Worm (Caenorhabditis elegans) whole organism, early embryonic: ENCODE results near the gene fbxb-55.

Experiments used
- B0310.2 ChIP-seq: sonication (generic microtip); optimal IDR thresholded peaks from 2 replicates; lab custom pipeline; 2016; ENCODE audit warnings: mild to moderate bottlenecking, missing genetic modification characterization, missing compliant biosample characterization
- F13C5.2 ChIP-seq: sonication (generic microtip); optimal IDR thresholded peaks from 2 replicates; lab custom pipeline; 2017; ENCODE audit warnings: mild to moderate bottlenecking, missing genetic modification characterization, inconsistent platforms, missing compliant biosample characterization
- aly-1 ChIP-seq: sonication (generic microtip); optimal IDR thresholded peaks from 2 replicates; lab custom pipeline; 2016; ENCODE audit warnings: missing genetic modification characterization, missing compliant biosample characterization
- ama-1 ChIP-seq: fragments of 150-350 bp; optimal IDR thresholded peaks from 2 replicates; lab custom pipeline; 2014
- ceh-13 ChIP-seq: fragments of 200-800 bp; sonication (Bioruptor generic); optimal IDR thresholded peaks from 2 replicates; lab custom pipeline; 2018; ENCODE audit warnings: mild to moderate bottlenecking, missing genetic modification characterization, missing compliant biosample characterization
- ceh-36 ChIP-seq: sonication (generic microtip); optimal IDR thresholded peaks from 2 replicates; lab custom pipeline; 2016; ENCODE audit warnings: missing genetic modification characterization, inconsistent platforms, missing compliant biosample characterization
- ets-7 ChIP-seq: sonication (generic microtip); optimal IDR thresholded peaks from 2 replicates; lab custom pipeline; 2016; ENCODE audit warnings: missing genotype, missing genetic modification characterization, missing compliant biosample characterization
- flt-1 ChIP-seq: fragments of 200-800 bp; sonication (Bioruptor generic); IDR thresholded peaks from 2 replicates; pipeline ENCODE4 v1.3.6; 2022; ENCODE audit warnings: missing genetic modification characterization, missing compliant biosample characterization
- hmbx-1 ChIP-seq: sonication (generic microtip); optimal IDR thresholded peaks from 2 replicates; lab custom pipeline; 2016; ENCODE audit warnings: mild to moderate bottlenecking, missing genetic modification characterization, missing compliant biosample characterization
- hmg-4 ChIP-seq: fragments of 200-800 bp; sonication (Bioruptor generic); optimal IDR thresholded peaks from 2 replicates; lab custom pipeline; 2018; ENCODE audit warnings: mild to moderate bottlenecking, missing genetic modification characterization, missing compliant biosample characterization
- hnd-1 ChIP-seq: sonication (generic microtip); optimal IDR thresholded peaks from 2 replicates; lab custom pipeline; 2016; ENCODE audit warnings: missing genetic modification characterization, missing compliant biosample characterization
- pes-1 ChIP-seq: fragments of 200-800 bp; sonication (Bioruptor generic); IDR thresholded peaks from 2 replicates; pipeline ENCODE4 v1.3.6; 2022; ENCODE audit warnings: missing genetic modification reagents, missing genetic modification characterization, missing compliant biosample characterization
- scrt-1 ChIP-seq: fragments of 200-800 bp; sonication (Bioruptor generic); IDR thresholded peaks from 2 replicates; pipeline ENCODE4 v1.3.6; 2022; ENCODE audit warnings: missing genetic modification characterization, missing compliant biosample characterization
- sea-1 ChIP-seq: fragments of 200-800 bp; sonication (Bioruptor generic); conservative IDR thresholded peaks from 2 replicates; pipeline ENCODE4 v1.3.6; 2022; ENCODE audit warnings: missing genetic modification characterization, missing compliant biosample characterization
- tbx-11 ChIP-seq: fragments of 200-800 bp; sonication (Bioruptor generic); IDR thresholded peaks from 2 replicates; pipeline ENCODE4 v1.3.6; 2022; ENCODE audit warnings: missing genetic modification characterization, missing compliant biosample characterization
- tbx-37 ChIP-seq: fragments of 200-800 bp; sonication (Bioruptor generic); conservative IDR thresholded peaks from 2 replicates; pipeline ENCODE4 v1.3.6; 2022; ENCODE audit warnings: missing genetic modification reagents, missing genetic modification characterization, missing compliant biosample characterization
- tra-4 ChIP-seq: sonication (generic microtip); optimal IDR thresholded peaks from 2 replicates; lab custom pipeline; 2017; ENCODE audit warnings: missing genetic modification characterization, missing compliant biosample characterization

fbxb-55 gene

ce11 chrIV:4042274-4042673 lies 26.3 kb upstream of the fbxb-55 start, which contains the start of gene cdc-73:
Gene cdc-73 (plus strand): TSS chrIV:4042575.
- TF ChIP-seq tbx-11 (GFP tag; lab: Robert Waterston, UW) (no peak), hmg-4 (GFP tag; lab: Kevin White, UChicago) (no peak), F13C5.2 (no peak), tbx-37 (peak; percentile 65; the same call in 1 of the 2 replicates), ceh-13 (GFP tag; lab: Kevin White, UChicago) (no peak), scrt-1 (GFP tag; lab: Robert Waterston, UW) (no peak)

DNA sequence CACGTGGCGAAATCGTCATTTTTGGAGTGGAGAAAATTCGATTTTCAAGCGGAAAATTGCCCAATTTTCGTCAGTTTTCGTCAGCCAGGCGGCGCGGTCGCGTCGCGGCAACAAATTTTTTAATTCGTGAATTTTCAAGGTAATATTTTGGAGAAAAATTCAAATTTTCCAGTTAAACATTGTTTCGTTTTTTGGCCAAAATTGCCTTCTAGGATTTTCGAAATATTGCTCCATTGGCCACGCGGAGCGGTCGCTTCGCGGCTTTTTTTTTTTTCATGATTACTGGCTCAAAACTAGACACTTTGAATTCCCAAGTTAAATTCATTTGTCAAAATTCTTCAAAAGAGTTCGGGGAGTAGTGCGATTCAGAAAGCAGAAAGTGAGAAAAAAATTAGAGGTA lies 21.0 kb upstream of the fbxb-55 start:
- TF ChIP-seq hmg-4 (GFP tag; lab: Kevin White, UChicago) (no peak), flt-1 (no peak), aly-1 (tag; lab: Kevin White, UChicago) (no peak), ceh-36 (tag; lab: Kevin White, UChicago) (no peak), tra-4 (tag; lab: Kevin White, UChicago) (no peak), ceh-13 (GFP tag; lab: Kevin White, UChicago) (no peak), tbx-11 (GFP tag; lab: Robert Waterston, UW) (no peak), sea-1 (GFP tag; lab: Robert Waterston, UW) (no peak), pes-1 (GFP tag; lab: Robert Waterston, UW) (no peak), hmbx-1 (no peak), scrt-1 (GFP tag; lab: Robert Waterston, UW) (no peak)

DNA sequence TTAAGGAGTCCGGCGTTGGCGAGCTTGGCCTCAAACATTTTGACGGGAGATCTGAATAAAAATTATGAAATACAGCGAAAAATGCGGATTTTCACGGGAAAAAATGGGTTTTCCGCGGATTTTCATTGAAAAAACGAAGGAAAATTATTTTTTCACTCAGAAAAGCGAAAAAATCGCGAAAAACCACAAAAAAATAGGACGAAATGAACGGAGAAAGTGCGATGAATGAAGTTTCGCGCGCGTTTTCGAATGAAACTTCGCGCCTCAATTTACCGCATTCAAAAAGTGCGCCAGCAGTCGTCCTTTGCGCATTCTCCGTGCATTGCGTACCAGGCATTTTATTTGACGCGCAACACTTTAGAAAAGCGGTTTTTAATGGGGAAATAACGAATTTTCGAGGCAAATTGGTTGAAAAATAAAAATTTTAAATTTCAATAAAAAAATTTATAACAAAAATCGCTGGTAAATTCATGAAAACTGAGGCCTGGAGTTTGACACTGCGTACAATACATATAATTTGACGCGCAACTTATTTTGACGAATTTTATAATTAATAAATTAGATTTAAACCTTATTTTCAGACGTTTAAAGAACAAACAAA lies 19.1 kb upstream of the fbxb-55 start, which contains the start of gene pcn-1:
TSS of gene pcn-1 (minus strand) at position 51 of the 601 bp plus-strand sequence.
- TF ChIP-seq pes-1 (GFP tag; lab: Robert Waterston, UW) (0 out of 2 replicates have a peak, but pooled peaks have one; percentile 14), hmg-4 (GFP tag; lab: Kevin White, UChicago) (peak; percentile 29), ceh-36 (tag; lab: Kevin White, UChicago) (no peak), B0310.2 (tag; lab: Kevin White, UChicago) (no peak), tra-4 (tag; lab: Kevin White, UChicago) (no peak), F13C5.2 (peak; percentile 49), aly-1 (tag; lab: Kevin White, UChicago) (no peak), tbx-37 (no peak), ets-7 (tag; lab: Kevin White, UChicago) (no peak), hnd-1 (tag; lab: Kevin White, UChicago) (no peak)

DNA sequence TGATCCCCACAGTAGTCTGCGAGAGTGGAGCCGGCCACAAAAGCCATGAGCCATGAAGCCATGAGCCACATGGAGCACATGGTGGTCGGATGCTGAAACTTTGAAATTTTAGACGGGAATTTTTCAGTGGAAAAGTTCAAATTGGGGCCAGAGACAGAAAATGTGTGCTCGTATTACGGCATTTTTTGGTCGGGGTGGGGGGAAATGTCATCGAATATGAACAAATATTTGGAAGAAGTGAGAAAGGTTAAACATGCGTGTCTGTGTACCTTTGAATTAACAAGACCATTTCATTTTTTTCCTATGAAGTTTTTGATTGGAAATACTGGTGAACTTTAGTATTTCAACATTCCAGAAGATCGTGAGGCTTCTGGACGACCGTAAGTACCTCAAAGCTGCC lies 17.0 kb upstream of the fbxb-55 start, which contains the start of gene wrt-5:
TSS of gene wrt-5 (minus strand) at position 101 of the 400 bp plus-strand sequence.
- no peak for TF ChIP-seq F13C5.2
- no peak for TF ChIP-seq ceh-13 (GFP tag; lab: Kevin White, UChicago)
- TF ChIP-seq B0310.2 (tag; lab: Kevin White, UChicago) = no peak
- no peak for TF ChIP-seq pes-1 (GFP tag; lab: Robert Waterston, UW)
- no peak for TF ChIP-seq aly-1 (tag; lab: Kevin White, UChicago)
- TF ChIP-seq tra-4 (tag; lab: Kevin White, UChicago) = no peak
- no peak for TF ChIP-seq hmg-4 (GFP tag; lab: Kevin White, UChicago)
- TF ChIP-seq tbx-11 (GFP tag; lab: Robert Waterston, UW) = no peak
- no peak for TF ChIP-seq ets-7 (tag; lab: Kevin White, UChicago)
- TF ChIP-seq hnd-1 (tag; lab: Kevin White, UChicago) = no peak
- no peak for TF ChIP-seq hmbx-1
- TF ChIP-seq scrt-1 (GFP tag; lab: Robert Waterston, UW) = no peak
- no peak for TF ChIP-seq ama-1
- no peak for TF ChIP-seq ceh-36 (tag; lab: Kevin White, UChicago)
- no peak for TF ChIP-seq sea-1 (GFP tag; lab: Robert Waterston, UW)
- TF ChIP-seq flt-1 = no peak
- TF ChIP-seq tbx-37 = no peak

DNA sequence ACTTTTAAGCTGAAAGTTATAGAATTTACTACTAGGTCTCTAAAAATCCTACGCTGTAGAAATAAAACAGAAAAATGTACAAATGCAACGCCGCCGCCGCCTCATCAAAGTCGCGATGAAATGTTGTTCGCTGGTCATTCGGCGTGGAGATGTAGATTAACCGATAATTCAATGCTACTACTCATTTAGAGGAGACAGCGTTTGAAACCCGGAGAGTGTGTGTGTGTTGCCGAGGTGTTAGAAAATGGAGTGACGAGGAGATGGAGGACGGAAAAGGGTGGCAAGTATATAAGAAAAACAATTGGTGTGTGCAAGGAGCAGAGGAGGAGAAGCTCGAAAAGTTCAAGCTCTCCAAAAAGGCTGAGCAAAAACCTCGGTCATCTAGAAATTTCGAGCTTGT lies 16.3 kb upstream of the fbxb-55 start:
- TF ChIP-seq flt-1 = no peak
- TF ChIP-seq sea-1 (GFP tag; lab: Robert Waterston, UW) = no peak
- no peak for TF ChIP-seq hmg-4 (GFP tag; lab: Kevin White, UChicago)
- TF ChIP-seq hnd-1 (tag; lab: Kevin White, UChicago) = no peak
- no peak for TF ChIP-seq F13C5.2
- no peak for TF ChIP-seq tbx-37
- no peak for TF ChIP-seq ceh-36 (tag; lab: Kevin White, UChicago)
- TF ChIP-seq aly-1 (tag; lab: Kevin White, UChicago) = no peak
- no peak for TF ChIP-seq ceh-13 (GFP tag; lab: Kevin White, UChicago)
- no peak for TF ChIP-seq ama-1
- no peak for TF ChIP-seq scrt-1 (GFP tag; lab: Robert Waterston, UW)

ce11 chrIV:4053405-4053804 lies 15.2 kb upstream of the fbxb-55 start:
- TF ChIP-seq ama-1 = no peak

ce11 chrIV:4055297-4055696 lies 13.3 kb upstream of the fbxb-55 start:
- no peak for TF ChIP-seq flt-1
- TF ChIP-seq ceh-13 (GFP tag; lab: Kevin White, UChicago) = no peak
- no peak for TF ChIP-seq hmbx-1
- no peak for TF ChIP-seq ama-1
- no peak for TF ChIP-seq F13C5.2
- no peak for TF ChIP-seq aly-1 (tag; lab: Kevin White, UChicago)
- no peak for TF ChIP-seq scrt-1 (GFP tag; lab: Robert Waterston, UW)
- no peak for TF ChIP-seq tbx-37
- TF ChIP-seq ceh-36 (tag; lab: Kevin White, UChicago) = no peak
- TF ChIP-seq tbx-11 (GFP tag; lab: Robert Waterston, UW) = no peak
- no peak for TF ChIP-seq tra-4 (tag; lab: Kevin White, UChicago)
- no peak for TF ChIP-seq hmg-4 (GFP tag; lab: Kevin White, UChicago)
- TF ChIP-seq sea-1 (GFP tag; lab: Robert Waterston, UW) = no peak
- TF ChIP-seq hnd-1 (tag; lab: Kevin White, UChicago) = no peak
- TF ChIP-seq pes-1 (GFP tag; lab: Robert Waterston, UW) = no peak
- no peak for TF ChIP-seq ets-7 (tag; lab: Kevin White, UChicago)
- TF ChIP-seq B0310.2 (tag; lab: Kevin White, UChicago) = no peak
